Fruit fly (Drosophila melanogaster) whole organism, embryonic: Measurements from ENCODE around the gene HP1b.

Source experiments
- Aef1 ChIP-seq: fragments of 200-800 bp; sonication (Bioruptor generic); IDR thresholded peaks from 3 replicates; pipeline ENCODE4 v1.3.6; 2022; ENCODE audit warnings: missing biosample characterization, missing genetic modification characterization
- Awh ChIP-seq: fragments of 200-800 bp; sonication (Bioruptor generic); IDR thresholded peaks from 2 replicates; pipeline ENCODE4, ENCODE4 v1.3.6; 2022; ENCODE audit warnings: missing biosample characterization, missing genetic modification characterization
- B-H1 ChIP-seq: fragments of 200-800 bp; sonication (Bioruptor generic); IDR thresholded peaks from 3 replicates; pipeline ENCODE4 v1.3.6; 2022; ENCODE audit warnings: missing biosample characterization, missing genetic modification characterization
- CG10979 ChIP-seq: fragments of 200-800 bp; sonication (Bioruptor generic); optimal IDR thresholded peaks from 2 replicates; lab custom pipeline; 2018; ENCODE audit warnings: missing biosample characterization, mild to moderate bottlenecking, missing genetic modification characterization, moderate library complexity
- CG11695 ChIP-seq: fragments of 200-800 bp; sonication (Bioruptor generic); IDR thresholded peaks from 3 replicates; pipeline ENCODE4 v1.3.6; 2022; ENCODE audit warnings: missing biosample characterization, missing genetic modification characterization
- CG15601 ChIP-seq: fragments of 200-800 bp; sonication (Bioruptor generic); optimal IDR thresholded peaks from 3 replicates; lab custom pipeline; 2019; ENCODE audit warnings: missing biosample characterization, mild to moderate bottlenecking, missing genetic modification characterization, moderate library complexity
- CG16815 ChIP-seq: fragments of 200-800 bp; sonication (Bioruptor generic); optimal IDR thresholded peaks from 3 replicates; lab custom pipeline; 2017; ENCODE audit warnings: missing biosample characterization, mild to moderate bottlenecking, missing genetic modification characterization
- CG16863 ChIP-seq: fragments of 200-800 bp; sonication (Bioruptor generic); optimal IDR thresholded peaks from 3 replicates; lab custom pipeline; 2016; ENCODE audit warnings: missing biosample characterization, missing genetic modification characterization
- CG17829 ChIP-seq: fragments of 200-800 bp; optimal IDR thresholded peaks from 2 replicates; lab custom pipeline; 2019; ENCODE audit warnings: missing biosample characterization, mild to moderate bottlenecking, missing genetic modification characterization, moderate library complexity
- CG18619 ChIP-seq: fragments of 200-800 bp; sonication (Bioruptor generic); optimal IDR thresholded peaks from 3 replicates; lab custom pipeline; 2017; ENCODE audit warnings: missing biosample characterization, mild to moderate bottlenecking, missing genetic modification characterization
- CG2116 ChIP-seq: fragments of 200-800 bp; sonication (Bioruptor generic); optimal IDR thresholded peaks from 3 replicates; lab custom pipeline; 2018; ENCODE audit warnings: missing biosample characterization, mild to moderate bottlenecking, missing genetic modification characterization
- CG2889 ChIP-seq: fragments of 200-800 bp; sonication (Bioruptor generic); IDR thresholded peaks from 3 replicates; pipeline ENCODE4 v1.3.6; 2022; ENCODE audit warnings: missing biosample characterization, missing genetic modification characterization
- CG32767 ChIP-seq: fragments of 200-800 bp; sonication (Bioruptor generic); IDR thresholded peaks from 2 replicates; pipeline ENCODE4 v1.3.6; 2022; ENCODE audit warnings: missing biosample characterization, missing genetic modification characterization
- CG33213 ChIP-seq: fragments of 200-800 bp; sonication (Bioruptor generic); optimal IDR thresholded peaks from 3 replicates; lab custom pipeline; 2016; ENCODE audit warnings: missing biosample characterization, missing genetic modification characterization
- CG4617 ChIP-seq: fragments of 200-800 bp; sonication (Bioruptor generic); optimal IDR thresholded peaks from 3 replicates; lab custom pipeline; 2016; ENCODE audit warnings: missing biosample characterization, missing genetic modification characterization, borderline replicate concordance
- CG4707 ChIP-seq: fragments of 200-800 bp; sonication (Bioruptor generic); optimal IDR thresholded peaks from 2 replicates; lab custom pipeline; 2018; ENCODE audit warnings: missing biosample characterization, mild to moderate bottlenecking, missing genetic modification characterization, moderate library complexity
- CG5180 ChIP-seq: fragments of 200-800 bp; sonication (Bioruptor generic); optimal IDR thresholded peaks from 3 replicates; lab custom pipeline; 2017; ENCODE audit warnings: missing biosample characterization, missing genetic modification characterization, mild to moderate bottlenecking, moderate library complexity, missing genetic modification reagents
- CG8359 ChIP-seq: fragments of 200-800 bp; sonication (Bioruptor generic); optimal IDR thresholded peaks from 2 replicates; lab custom pipeline; 2017; ENCODE audit warnings: missing biosample characterization, mild to moderate bottlenecking, missing genetic modification characterization, borderline replicate concordance
- CG9817 ChIP-seq: fragments of 200-800 bp; sonication (Bioruptor generic); optimal IDR thresholded peaks from 2 replicates; lab custom pipeline; 2018; ENCODE audit warnings: missing biosample characterization, mild to moderate bottlenecking, missing genetic modification characterization, moderate library complexity
- Fer3 ChIP-seq: fragments of 200-800 bp; sonication (Bioruptor generic); optimal IDR thresholded peaks from 2 replicates; lab custom pipeline; 2018; ENCODE audit warnings: missing biosample characterization, mild to moderate bottlenecking, missing genetic modification characterization, moderate library complexity
- HLH4C ChIP-seq: fragments of 200-800 bp; sonication (Bioruptor generic); IDR thresholded peaks from 3 replicates; pipeline ENCODE4 v1.3.6; 2022; ENCODE audit warnings: missing biosample characterization, missing genetic modification characterization; ENCODE audit not compliant: partially characterized antibody
- HLH54F ChIP-seq: fragments of 200-800 bp; sonication (Bioruptor generic); optimal IDR thresholded peaks from 3 replicates; lab custom pipeline; 2016; ENCODE audit warnings: missing biosample characterization, missing genetic modification characterization
- Hmr ChIP-seq: fragments of 200-800 bp; sonication (Bioruptor generic); optimal IDR thresholded peaks from 3 replicates; lab custom pipeline; 2017; ENCODE audit warnings: mild to moderate bottlenecking, missing biosample characterization, missing genetic modification reagents, missing genetic modification characterization
- Lhr ChIP-seq: fragments of 200-800 bp; sonication (Bioruptor generic); optimal IDR thresholded peaks from 3 replicates; lab custom pipeline; 2017; ENCODE audit warnings: mild to moderate bottlenecking, missing biosample characterization, missing genetic modification reagents, missing genetic modification characterization
- Max ChIP-seq: fragments of 200-800 bp; sonication (Bioruptor generic); optimal IDR thresholded peaks from 2 replicates; lab custom pipeline; 2016; ENCODE audit warnings: missing biosample characterization, mild to moderate bottlenecking, missing genetic modification characterization
- Nf-YA ChIP-seq: fragments of 200-800 bp; sonication (Bioruptor generic); IDR thresholded peaks from 2 replicates; pipeline ENCODE4 v1.3.6; 2022; ENCODE audit warnings: missing biosample characterization, missing genetic modification characterization
- Nf-YB ChIP-seq: fragments of 200-800 bp; sonication (Bioruptor generic); optimal IDR thresholded peaks from 3 replicates; lab custom pipeline; 2019; ENCODE audit warnings: missing biosample characterization, mild to moderate bottlenecking, missing genetic modification characterization, moderate library complexity
- Rfx ChIP-seq: fragments of 200-800 bp; sonication (Bioruptor generic); IDR thresholded peaks from 2 replicates; pipeline ENCODE4 v1.3.6; 2022; ENCODE audit warnings: missing biosample characterization, missing genetic modification characterization
- Xbp1 ChIP-seq: fragments of 200-800 bp; sonication (Bioruptor generic); optimal IDR thresholded peaks from 3 replicates; lab custom pipeline; 2016; ENCODE audit warnings: missing biosample characterization, mild to moderate bottlenecking, missing genetic modification characterization
- bsh ChIP-seq, 2 experiments: fragments of 200-800 bp; sonication (Bioruptor generic); optimal IDR thresholded peaks; 2 replicates each; lab custom pipeline; 2017 to 2018; ENCODE audit warnings: mild to moderate bottlenecking in 2 of 2, missing biosample characterization in 2 of 2, missing genetic modification characterization in 2 of 2, moderate library complexity in 1 of 2
- caup ChIP-seq: fragments of 200-800 bp; sonication (Bioruptor generic); optimal IDR thresholded peaks from 3 replicates; lab custom pipeline; 2017; ENCODE audit warnings: missing biosample characterization, mild to moderate bottlenecking, missing genetic modification characterization, moderate library complexity; ENCODE audit not compliant: severe bottlenecking
- cg ChIP-seq: fragments of 200-800 bp; sonication (Bioruptor generic); optimal IDR thresholded peaks from 3 replicates; lab custom pipeline; 2019; ENCODE audit warnings: missing biosample characterization, mild to moderate bottlenecking, missing genetic modification characterization, moderate library complexity
- chif ChIP-seq, 2 experiments: fragments of 200-800 bp; sonication (Bioruptor generic); optimal IDR thresholded peaks; 3 replicates each; lab custom pipeline; 2016; ENCODE audit warnings: missing biosample characterization in 2 of 2, missing genetic modification characterization in 2 of 2
- chinmo ChIP-seq: fragments of 200-800 bp; sonication (Bioruptor generic); IDR thresholded peaks from 4 replicates; pipeline ENCODE4 v1.3.6; 2022; ENCODE audit warnings: missing biosample characterization, missing genetic modification characterization; ENCODE audit not compliant: partially characterized antibody
- crc ChIP-seq: fragments of 200-800 bp; sonication (Bioruptor generic); optimal IDR thresholded peaks from 2 replicates; lab custom pipeline; 2016; ENCODE audit warnings: missing biosample characterization, missing genetic modification characterization
- cwo ChIP-seq: fragments of 200-800 bp; sonication (Bioruptor generic); optimal IDR thresholded peaks from 3 replicates; lab custom pipeline; 2017; ENCODE audit warnings: missing biosample characterization, missing genetic modification characterization, mild to moderate bottlenecking, moderate library complexity, missing genetic modification reagents
- gem ChIP-seq: fragments of 200-800 bp; sonication (Bioruptor generic); optimal IDR thresholded peaks from 2 replicates; lab custom pipeline; 2019; ENCODE audit warnings: missing biosample characterization, mild to moderate bottlenecking, missing genetic modification characterization, moderate library complexity
- hbn ChIP-seq: fragments of 200-800 bp; sonication (Bioruptor generic); IDR thresholded peaks from 2 replicates; pipeline ENCODE4 v1.3.6; 2022; ENCODE audit warnings: missing biosample characterization, missing genetic modification characterization; ENCODE audit not compliant: partially characterized antibody
- lilli ChIP-seq: fragments of 200-800 bp; sonication (Bioruptor generic); optimal IDR thresholded peaks from 3 replicates; lab custom pipeline; 2016; ENCODE audit warnings: missing biosample characterization, missing genetic modification characterization
- lmd ChIP-seq: fragments of 200-800 bp; sonication (Bioruptor generic); IDR thresholded peaks from 2 replicates; pipeline ENCODE4 v1.3.6; 2022; ENCODE audit warnings: missing biosample characterization, missing genetic modification characterization
- mld ChIP-seq: fragments of 200-800 bp; sonication (Bioruptor generic); IDR thresholded peaks from 3 replicates; pipeline ENCODE4 v1.3.6; 2022; ENCODE audit warnings: missing biosample characterization, missing genetic modification characterization; ENCODE audit not compliant: partially characterized antibody
- odd ChIP-seq: fragments of 200-800 bp; sonication (Bioruptor generic); optimal IDR thresholded peaks from 2 replicates; lab custom pipeline; 2017; ENCODE audit warnings: missing biosample characterization, mild to moderate bottlenecking, missing genetic modification characterization
- pho ChIP-seq: fragments of 200-800 bp; sonication (Bioruptor generic); optimal IDR thresholded peaks from 2 replicates; lab custom pipeline; 2016; ENCODE audit warnings: missing biosample characterization, missing genetic modification characterization
- pum ChIP-seq: fragments of 200-800 bp; sonication (Bioruptor generic); optimal IDR thresholded peaks from 2 replicates; lab custom pipeline; 2016; ENCODE audit warnings: missing biosample characterization, missing genetic modification characterization
- ranshi ChIP-seq: fragments of 200-800 bp; sonication (Bioruptor generic); IDR thresholded peaks from 2 replicates; pipeline ENCODE4 v1.3.6; 2022; ENCODE audit warnings: missing biosample characterization, missing genetic modification characterization
- sisA ChIP-seq: fragments of 200-800 bp; sonication (Bioruptor generic); IDR thresholded peaks from 2 replicates; pipeline ENCODE4 v1.3.6; 2022; ENCODE audit warnings: missing biosample characterization, missing genetic modification characterization
- sr ChIP-seq: fragments of 200-800 bp; sonication (Bioruptor generic); IDR thresholded peaks from 3 replicates; pipeline ENCODE4 v1.3.6; 2022; ENCODE audit warnings: missing biosample characterization, missing genetic modification characterization
- tio ChIP-seq: fragments of 200-800 bp; sonication (Bioruptor generic); optimal IDR thresholded peaks from 2 replicates; lab custom pipeline; 2017; ENCODE audit warnings: missing biosample characterization, missing genetic modification characterization, inconsistent platforms
- wdn ChIP-seq: fragments of 200-800 bp; sonication (Bioruptor generic); IDR thresholded peaks from 2 replicates; pipeline ENCODE4 v1.3.6; 2022; ENCODE audit warnings: missing biosample characterization, missing genetic modification characterization

Gene HP1b

DNA sequence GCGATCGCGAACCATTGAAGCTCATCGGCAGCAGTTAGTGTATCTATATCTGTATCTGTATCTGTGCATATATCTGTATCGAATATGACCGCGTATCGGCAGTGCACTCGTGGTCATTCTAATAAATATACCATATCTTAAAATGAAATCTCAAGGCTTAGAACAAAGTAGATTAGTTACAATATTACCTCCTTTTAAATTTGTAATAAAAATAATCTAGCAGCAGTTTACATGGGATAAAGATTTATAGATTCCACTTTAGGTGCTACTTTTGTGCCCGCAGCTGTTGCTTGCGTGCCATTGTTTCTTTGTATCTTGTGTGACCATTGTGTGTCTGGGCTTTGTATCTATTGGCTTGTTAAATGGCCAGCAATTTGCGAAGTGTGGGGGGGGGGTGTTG is 20.8 kb upstream of the HP1b start (continued):
- TF ChIP-seq Lhr (GFP tag; lab: Kevin White, UChicago) (peak; percentile 22), Max (GFP tag; lab: Kevin White, UChicago) (peak; percentile 20), CG16863 (peak; percentile 44), CG18619 (GFP tag; lab: Kevin White, UChicago) (peak; percentile 66), CG16815 (GFP tag; lab: Kevin White, UChicago) (peak; percentile 34), cwo (GFP tag; lab: Kevin White, UChicago) (peak; percentile 55), B-H1 (GFP tag; lab: Robert Waterston, UW) (peak; percentile 58), CG4707 (GFP tag; lab: Kevin White, UChicago) (peak; percentile 49), gem (tag; lab: Kevin White, UChicago) (peak; percentile 87), CG4617 (peak; percentile 13), mld (GFP tag; lab: Robert Waterston, UW) (no peak), wdn (GFP tag; lab: Robert Waterston, UW) (peak; percentile 46; the same call in 1 of the 2 replicates), HLH4C (GFP tag; lab: Robert Waterston, UW) (no peak), cg (GFP tag; lab: Kevin White, UChicago) (peak; percentile 31), CG32767 (GFP tag; lab: Robert Waterston, UW) (peak; percentile 77), CG15601 (tag; lab: Kevin White, UChicago) (peak; percentile 68), CG33213 (GFP tag; lab: Kevin White, UChicago) (no peak), Aef1 (GFP tag; lab: Robert Waterston, UW) (peak; percentile 69), lmd (GFP tag; lab: Robert Waterston, UW) (peak; percentile 76), Fer3 (peak; percentile 77), crc (GFP tag; lab: Kevin White, UChicago) (no peak), lilli (GFP tag; lab: Kevin White, UChicago) (peak; percentile 53), ranshi (peak; percentile 80), Xbp1 (GFP tag; lab: Kevin White, UChicago) (peak; percentile 71), sr (GFP tag; lab: Robert Waterston, UW) (peak; percentile 23; the same call in 1 of the 3 replicates), sisA (peak; percentile 66), CG17829 (tag; lab: Kevin White, UChicago) (peak; percentile 55), Hmr (GFP tag; lab: Kevin White, UChicago) (peak; percentile 74), Nf-YB (GFP tag; lab: Kevin White, UChicago) (peak; percentile 56), Rfx (peak; percentile 74), hbn (GFP tag; lab: Robert Waterston, UW) (no peak), Nf-YA (GFP tag; lab: Robert Waterston, UW) (peak; percentile 46; the same call in 1 of the 2 replicates), pum (GFP tag; lab: Kevin White, UChicago) (peak; percentile 21), CG2116 (GFP tag; lab: Kevin White, UChicago) (peak; percentile 6), CG8359 (GFP tag; lab: Kevin White, UChicago) (no peak), caup (peak; percentile 57), pho (GFP tag; lab: Kevin White, UChicago) (peak; percentile 10), chinmo (GFP tag; lab: Robert Waterston, UW) (no peak), Awh (peak; percentile 75), chif (GFP tag; optimal IDR thresholded peaks at IDR 0.05; lab: Kevin White, UChicago) (peak; percentile 48 to 66), CG5180 (GFP tag; lab: Kevin White, UChicago) (peak; percentile 43), bsh (GFP tag; optimal IDR thresholded peaks at IDR 0.05; lab: Kevin White, UChicago) (peak; percentile 77 to 86), CG10979 (tag; lab: Kevin White, UChicago) (peak; percentile 76), HLH54F (peak; percentile 29), odd (GFP tag; lab: Kevin White, UChicago) (peak; percentile 69), CG9817 (tag; lab: Kevin White, UChicago) (peak; percentile 73), tio (peak; percentile 36), CG11695 (GFP tag; lab: Robert Waterston, UW) (peak; percentile 78), CG2889 (GFP tag; lab: Robert Waterston, UW) (peak; percentile 73; the same call in 2 of the 3 replicates)
